Worm (Caenorhabditis elegans): Measurements from ENCODE around the gene T25B2.2.

DNA sequence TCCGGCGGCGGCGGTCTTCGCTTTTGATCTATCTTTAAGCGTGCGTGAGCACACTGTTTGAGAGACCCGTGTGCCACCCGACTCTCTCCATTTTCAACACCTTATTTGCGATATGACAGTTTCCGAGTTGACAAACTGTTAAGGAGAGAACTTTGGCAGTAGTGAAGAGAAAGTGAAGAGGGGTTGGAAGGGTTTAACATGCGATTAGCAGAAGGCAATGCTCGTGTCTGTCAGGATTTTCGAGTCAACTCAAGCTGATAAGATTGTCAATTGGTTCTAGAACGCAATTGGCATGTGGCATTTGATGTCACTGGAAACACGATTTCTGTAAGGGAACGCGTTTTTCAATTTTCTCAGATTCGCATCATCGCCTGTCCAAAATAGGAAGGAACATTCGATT lies 2.1 kb upstream of the T25B2.2 start:
- no peak for TF ChIP-seq tab-1 (GFP tag; IDR thresholded peaks at IDR 0.05)
- no peak for TF ChIP-seq flt-1 (GFP tag; IDR thresholded peaks at IDR 0.05)
- TF ChIP-seq ref-1 (GFP tag; conservative IDR thresholded peaks at IDR 0.05), result no peak
- no peak for TF ChIP-seq klf-2 (GFP tag; conservative IDR thresholded peaks at IDR 0.05)
- TF ChIP-seq ztf-29 (GFP tag; IDR thresholded peaks at IDR 0.05), result no peak
